Fruit fly (Drosophila melanogaster) whole organism, embryonic: ENCODE results near the gene Ns4.

Experiments used
- CG17385 ChIP-seq: fragments of 200-800 bp; sonication (Bioruptor generic); optimal IDR thresholded peaks from 3 replicates; lab custom pipeline; 2018; ENCODE audit warnings: missing biosample characterization, mild to moderate bottlenecking, missing genetic modification characterization
- CG3281 ChIP-seq: fragments of 200-800 bp; sonication (Bioruptor generic); optimal IDR thresholded peaks from 3 replicates; lab custom pipeline; 2017; ENCODE audit warnings: missing biosample characterization, mild to moderate bottlenecking, missing genetic modification characterization

DNA sequence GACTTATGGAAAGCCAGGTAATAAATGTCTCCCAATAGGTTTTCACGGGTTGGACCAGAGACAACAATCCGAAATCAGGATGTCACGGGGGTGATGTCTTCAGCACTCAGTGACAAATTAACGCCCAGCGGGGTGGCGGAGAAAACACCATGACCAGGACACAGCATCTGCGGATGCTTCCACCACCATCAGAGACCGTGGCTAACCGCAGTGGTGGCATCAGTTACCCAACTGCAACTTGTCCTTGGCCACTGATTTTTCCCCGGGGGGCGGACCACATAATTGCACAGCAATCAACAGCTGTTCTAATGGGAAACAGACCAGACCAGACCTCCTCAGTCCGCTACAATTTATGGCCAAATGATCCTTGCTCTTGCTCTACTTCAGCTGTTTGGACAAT lies 26.1 kb downstream of the Ns4 start:
- TF ChIP-seq CG3281 (GFP tag; lab: Kevin White, UChicago) (no peak), CG17385 (no peak)
